Worm (Caenorhabditis elegans) whole organism, mixed stage, embryonic: ENCODE results near the gene C45H4.21.

Experiments used
- blmp-1 ChIP-seq: fragments of 150-350 bp; optimal IDR thresholded peaks from 2 replicates; lab custom pipeline; 2014; ENCODE audit warnings: missing biosample characterization, missing genetic modification characterization
- ceh-43 ChIP-seq: fragments of 200-800 bp; sonication (Bioruptor generic); optimal IDR thresholded peaks from 2 replicates; lab custom pipeline; 2018; ENCODE audit warnings: mild to moderate bottlenecking, missing genetic modification characterization, moderate library complexity, missing compliant biosample characterization
- cnd-1 ChIP-seq: fragments of 200-800 bp; sonication (Bioruptor generic); optimal IDR thresholded peaks from 2 replicates; lab custom pipeline; 2018; ENCODE audit warnings: mild to moderate bottlenecking, missing genetic modification characterization, missing compliant biosample characterization
- mab-5 ChIP-seq: fragments of 150-350 bp; optimal IDR thresholded peaks from 2 replicates; lab custom pipeline; 2014; ENCODE audit warnings: missing biosample characterization, missing genetic modification characterization
- mep-1 ChIP-seq: fragments of 150-350 bp; optimal IDR thresholded peaks from 2 replicates; lab custom pipeline; 2017; ENCODE audit warnings: missing biosample characterization, missing genetic modification reagents, missing genetic modification characterization, inconsistent platforms
- nhr-12 ChIP-seq: fragments of 150-350 bp; optimal IDR thresholded peaks from 2 replicates; lab custom pipeline; 2014; ENCODE audit warnings: missing biosample characterization, missing genetic modification characterization
- nhr-2 ChIP-seq: fragments of 150-350 bp; optimal IDR thresholded peaks from 2 replicates; lab custom pipeline; 2014; ENCODE audit warnings: missing biosample characterization, missing genetic modification characterization
- nhr-237 ChIP-seq: fragments of 150-350 bp; optimal IDR thresholded peaks from 2 replicates; lab custom pipeline; 2014; ENCODE audit warnings: missing biosample characterization, missing genetic modification characterization
- nhr-76 ChIP-seq: sonication (generic microtip); optimal IDR thresholded peaks from 2 replicates; lab custom pipeline; 2017; ENCODE audit warnings: missing biosample characterization, missing genetic modification characterization
- sem-2 ChIP-seq: fragments of 200-800 bp; sonication (Bioruptor generic); optimal IDR thresholded peaks from 2 replicates; lab custom pipeline; 2018; ENCODE audit warnings: mild to moderate bottlenecking, missing genetic modification characterization, missing compliant biosample characterization
- snpc-4 ChIP-seq: fragments of 150-350 bp; optimal IDR thresholded peaks from 2 replicates; lab custom pipeline; 2014; ENCODE audit warnings: missing biosample characterization, missing genetic modification characterization
- sptf-1 ChIP-seq: sonication (generic microtip); optimal IDR thresholded peaks from 2 replicates; lab custom pipeline; 2017; ENCODE audit warnings: mild to moderate bottlenecking, missing genetic modification characterization, moderate library complexity, missing compliant biosample characterization
- unc-39 ChIP-seq: fragments of 150-350 bp; optimal IDR thresholded peaks from 2 replicates; lab custom pipeline; 2014; ENCODE audit warnings: missing biosample characterization, missing genetic modification characterization
- unc-62 ChIP-seq: fragments of 150-350 bp; optimal IDR thresholded peaks from 2 replicates; lab custom pipeline; 2014; ENCODE audit warnings: missing biosample characterization, missing genetic modification reagents, missing genetic modification characterization

- no peak for TF ChIP-seq nhr-76 (tag; lab: Kevin White, UChicago)
- TF ChIP-seq unc-62, result no peak
- TF ChIP-seq snpc-4 (tag; lab: Kevin White, UChicago), result no peak
- no peak for TF ChIP-seq sptf-1 (tag; lab: Kevin White, UChicago)
- no peak for TF ChIP-seq nhr-237 (tag; lab: Kevin White, UChicago)
- TF ChIP-seq mab-5, result no peak
- TF ChIP-seq nhr-12 (tag; lab: Kevin White, UChicago), result no peak
- TF ChIP-seq ceh-43, result no peak
- no peak for TF ChIP-seq unc-39 (tag; lab: Kevin White, UChicago)
- no peak for TF ChIP-seq cnd-1 (tag; lab: Kevin White, UChicago)
- TF ChIP-seq nhr-2 (tag; lab: Kevin White, UChicago), result no peak
- TF ChIP-seq mep-1, result no peak
- no peak for TF ChIP-seq blmp-1
- TF ChIP-seq sem-2, result no peak
Measured at ce11 chrV:2151458-2151857, 2.1 kb upstream of the C45H4.21 start, which contains the start of gene srbc-24.
